Worm (Caenorhabditis elegans) whole organism, midembryonic: Measurements from ENCODE around the gene C02E7.6.

Experiments used
- T22C8.4 ChIP-seq: fragments of 200-800 bp; sonication (Bioruptor generic); IDR thresholded peaks from 2 replicates; pipeline ENCODE4 v1.3.6; 2022; ENCODE audit warnings: missing genetic modification characterization, missing compliant biosample characterization
- cog-1 ChIP-seq: sonication (generic microtip); optimal IDR thresholded peaks from 2 replicates; lab custom pipeline; 2016; ENCODE audit warnings: missing genetic modification characterization, missing compliant biosample characterization
- flt-1 ChIP-seq: fragments of 200-800 bp; sonication (Bioruptor generic); IDR thresholded peaks from 2 replicates; pipeline ENCODE4 v1.3.6; 2022; ENCODE audit warnings: missing genetic modification characterization, missing compliant biosample characterization
- klf-2 ChIP-seq: fragments of 200-800 bp; sonication (Bioruptor generic); conservative IDR thresholded peaks from 2 replicates; pipeline ENCODE4 v1.3.6; 2022; ENCODE audit warnings: missing genetic modification reagents, missing genetic modification characterization, missing compliant biosample characterization
- med-1 ChIP-seq: sonication (generic microtip); optimal IDR thresholded peaks from 2 replicates; lab custom pipeline; 2017; ENCODE audit warnings: missing genetic modification characterization, mild to moderate bottlenecking, missing compliant biosample characterization, antibody characterized with exemption, missing genetic modification reagents; ENCODE audit not compliant: insufficient read depth
- ref-1 ChIP-seq: fragments of 200-800 bp; sonication (Bioruptor generic); conservative IDR thresholded peaks from 2 replicates; pipeline ENCODE4 v1.3.6; 2022; ENCODE audit warnings: missing genetic modification reagents, missing genetic modification characterization, missing compliant biosample characterization
- ztf-23 ChIP-seq: fragments of 200-800 bp; sonication (Bioruptor generic); IDR thresholded peaks from 2 replicates; pipeline ENCODE4 v1.3.6; 2022; ENCODE audit warnings: missing genetic modification reagents, missing genetic modification characterization, missing compliant biosample characterization
- ztf-29 ChIP-seq: fragments of 200-800 bp; sonication (Bioruptor generic); IDR thresholded peaks from 2 replicates; pipeline ENCODE4 v1.3.6; 2022; ENCODE audit warnings: missing genetic modification reagents, missing genetic modification characterization, missing compliant biosample characterization

DNA sequence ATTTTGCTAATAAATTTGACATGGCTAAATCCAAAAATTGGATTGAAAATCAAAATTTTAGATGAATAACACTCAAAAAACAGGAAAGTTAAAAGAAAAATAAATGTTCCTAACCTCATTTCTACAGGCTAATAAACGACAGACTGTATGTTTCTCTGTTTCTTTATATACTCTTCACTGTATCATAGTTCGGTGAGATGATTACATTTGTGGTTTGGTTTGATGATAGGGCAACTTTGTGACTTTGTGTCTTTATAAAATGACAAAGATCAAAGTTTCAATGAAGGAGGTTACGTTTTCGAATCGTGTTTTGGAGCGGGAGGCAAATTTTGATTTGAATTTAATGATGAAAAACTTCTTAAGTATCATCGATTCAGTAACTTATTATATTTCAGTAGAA is 29.5 kb upstream of the C02E7.6 start, which contains the start of gene ugt-12:
- TF ChIP-seq ref-1 = no peak
- no peak for TF ChIP-seq flt-1 (GFP tag; lab: Robert Waterston, UW)
- no peak for TF ChIP-seq ztf-29 (GFP tag; lab: Robert Waterston, UW)
- TF ChIP-seq T22C8.4 (GFP tag; lab: Robert Waterston, UW) = no peak
- TF ChIP-seq med-1 = no peak
- no peak for TF ChIP-seq ztf-23 (GFP tag; lab: Robert Waterston, UW)
- TF ChIP-seq klf-2 = no peak
- no peak for TF ChIP-seq cog-1
